Fruit fly (Drosophila melanogaster): ENCODE data around the gene Lip1.
A peak's percentile ranks its signal among the peaks of the same experiment; 100 is the strongest.

Lip1 gene

dm6 chr2L:10732343-10732808 lies 31.0 kb upstream of the Lip1 start, which contains the start of the genes EMC3 and Dpy-30L1 (continued):
- TF ChIP-seq CG9215 (GFP tag; IDR thresholded peaks at IDR 0.05) (peak; percentile 49; the same call in 1 of the 2 replicates), Myb (GFP tag; optimal IDR thresholded peaks at IDR 0.05) (peak; percentile 46), bab2 (GFP tag; optimal IDR thresholded peaks at IDR 0.05) (peak; percentile 40), CG10959 (GFP tag; IDR thresholded peaks at IDR 0.05) (no peak), CG11456 (GFP tag; IDR thresholded peaks at IDR 0.05) (no peak), Camta (GFP tag; optimal IDR thresholded peaks at IDR 0.05) (peak; percentile 13), Chrac-16 (GFP tag; optimal IDR thresholded peaks at IDR 0.05) (peak; percentile 67), Aef1 (GFP tag; IDR thresholded peaks at IDR 0.05) (peak; percentile 36; the same call in 1 of the 3 replicates), trh (GFP tag; optimal IDR thresholded peaks at IDR 0.05) (no peak), Drgx (GFP tag; IDR thresholded peaks at IDR 0.05) (no peak; the same call in 1 of the 2 replicates), CG8089 (GFP tag; optimal IDR thresholded peaks at IDR 0.05) (no peak), wor (GFP tag; IDR thresholded peaks at IDR 0.05) (no peak), CG6689 (GFP tag; IDR thresholded peaks at IDR 0.05) (peak; percentile 65), CG12659 (GFP tag; optimal IDR thresholded peaks at IDR 0.05) (peak; percentile 83), ara (GFP tag; IDR thresholded peaks at IDR 0.05) (no peak), Ravus (GFP tag; IDR thresholded peaks at IDR 0.05) (no peak), Usf (GFP tag; optimal IDR thresholded peaks at IDR 0.05) (no peak), Xbp1 (GFP tag; optimal IDR thresholded peaks at IDR 0.05) (peak; percentile 67), CG18262 (tag; optimal IDR thresholded peaks at IDR 0.05) (peak; percentile 66), CG12155 (GFP tag; optimal IDR thresholded peaks at IDR 0.05) (peak; percentile 54), bcd (GFP tag; optimal IDR thresholded peaks at IDR 0.05) (no peak), CG17361 (GFP tag; IDR thresholded peaks at IDR 0.05) (peak; percentile 67), peb (GFP tag; IDR thresholded peaks at IDR 0.05) (no peak), kah (GFP tag; optimal IDR thresholded peaks at IDR 0.05) (no peak), sens (GFP tag) (peak; percentile 94), nmo (GFP tag; optimal IDR thresholded peaks at IDR 0.05) (peak; percentile 74), CG9727 (GFP tag; optimal IDR thresholded peaks at IDR 0.05) (peak; percentile 52), trem (tag; optimal IDR thresholded peaks at IDR 0.05) (peak; percentile 72), CG12391 (tag; optimal IDR thresholded peaks at IDR 0.05) (peak; percentile 78), rib (GFP tag; IDR thresholded peaks at IDR 0.05) (no peak), CG1647 (GFP tag; optimal IDR thresholded peaks at IDR 0.05) (peak; percentile 24), mam (GFP tag; optimal IDR thresholded peaks at IDR 0.05) (peak; percentile 55), bbx (GFP tag; IDR thresholded peaks at IDR 0.05; ENCODE audit: partially characterized antibody) (peak; percentile 73), CG15011 (GFP tag; optimal IDR thresholded peaks at IDR 0.05) (no peak), HHEX (GFP tag; optimal IDR thresholded peaks at IDR 0.05) (peak; percentile 15), Hmr (GFP tag; optimal IDR thresholded peaks at IDR 0.05) (no peak), ac (GFP tag; optimal IDR thresholded peaks at IDR 0.05) (no peak), dmrt11E (tag; optimal IDR thresholded peaks at IDR 0.05) (peak; percentile 63), CG3847 (GFP tag; IDR thresholded peaks at IDR 0.05) (peak; percentile 56), CG18011 (GFP tag; optimal IDR thresholded peaks at IDR 0.05) (peak; percentile 33), ftz-f1 (GFP tag; optimal IDR thresholded peaks at IDR 0.05) (no peak), Gsc (GFP tag; IDR thresholded peaks at IDR 0.05) (no peak), sima (GFP tag; optimal IDR thresholded peaks at IDR 0.05) (no peak), CG11085 (GFP tag; IDR thresholded peaks at IDR 0.05) (no peak), Ets97D (GFP tag; optimal IDR thresholded peaks at IDR 0.05) (peak; percentile 57), CG9932 (GFP tag; IDR thresholded peaks at IDR 0.05) (peak; percentile 69), Atf3 (GFP tag; optimal IDR thresholded peaks at IDR 0.05) (no peak), CG14965 (GFP tag; optimal IDR thresholded peaks at IDR 0.05; ENCODE audit: borderline replicate concordance) (no peak), grau (tag; optimal IDR thresholded peaks at IDR 0.05) (peak; percentile 66), salm (tag; optimal IDR thresholded peaks at IDR 0.05) (no peak), HmgD (GFP tag; optimal IDR thresholded peaks at IDR 0.05) (no peak), CG7786 (GFP tag; optimal IDR thresholded peaks at IDR 0.05) (peak; percentile 42)
